Fruit fly (Drosophila melanogaster): ENCODE data around the gene Sirt1.

Sirt1 gene

DNA sequence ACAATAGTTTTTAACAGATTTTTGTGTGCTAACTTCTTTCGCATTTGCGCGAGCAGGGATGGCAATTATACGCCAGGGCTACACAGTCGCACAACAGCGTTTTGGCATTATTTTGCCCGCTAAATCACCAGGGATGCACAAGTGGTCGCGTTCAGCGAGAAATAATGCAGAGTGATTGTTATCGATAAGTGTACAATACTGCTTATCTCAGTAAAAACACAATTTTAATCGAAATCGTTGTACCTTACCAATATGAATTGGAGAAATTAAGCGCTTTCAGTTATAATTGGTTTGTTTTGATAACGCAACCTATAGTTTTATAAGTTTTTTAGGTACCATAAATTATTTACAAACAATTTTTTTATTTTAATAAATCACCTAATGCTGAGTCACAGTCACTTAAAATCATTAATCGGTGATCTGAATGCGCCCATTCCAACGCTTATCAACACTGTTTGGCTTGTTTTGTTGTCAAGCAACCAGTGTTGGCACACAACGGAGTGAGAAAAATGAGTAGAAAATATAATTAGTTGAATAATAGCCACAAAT, 11.4 kb downstream of the Sirt1 start, which contains the start of the genes Sfmbt and CG5439 (continued):
- TF ChIP-seq CG7987 (GFP tag; optimal IDR thresholded peaks at IDR 0.05) (peak; percentile 15), CG6254 (GFP tag; optimal IDR thresholded peaks at IDR 0.05) (peak; percentile 23), CG1603 (tag; optimal IDR thresholded peaks at IDR 0.05) (no peak), toy (GFP tag; IDR thresholded peaks at IDR 0.05) (no peak), E2f1 (GFP tag; IDR thresholded peaks at IDR 0.05) (peak; percentile 61), onecut (GFP tag; IDR thresholded peaks at IDR 0.05) (peak; percentile 42; the same call in 1 of the 2 replicates), pita (GFP tag; optimal IDR thresholded peaks at IDR 0.05) (no peak), Ravus (GFP tag; IDR thresholded peaks at IDR 0.05) (no peak), nerfin-1 (tag; optimal IDR thresholded peaks at IDR 0.05) (peak; percentile 60), CG7271 (tag; optimal IDR thresholded peaks at IDR 0.05) (no peak), CG6813 (GFP tag; optimal IDR thresholded peaks at IDR 0.05) (no peak), MESR4 (GFP tag; optimal IDR thresholded peaks at IDR 0.05) (no peak), CG11093 (GFP tag; IDR thresholded peaks at IDR 0.05) (peak; percentile 43; the same call in 1 of the 3 replicates), CG43689 (GFP tag; IDR thresholded peaks at IDR 0.05) (no peak), kah (GFP tag; optimal IDR thresholded peaks at IDR 0.05) (no peak), pros (GFP tag; optimal IDR thresholded peaks at IDR 0.05) (no peak), sens (GFP tag) (peak; percentile 97), CG11695 (GFP tag; IDR thresholded peaks at IDR 0.05) (0 out of 3 replicates have a peak, but pooled peaks have one; percentile 20), gt (GFP tag; IDR thresholded peaks at IDR 0.05) (peak; percentile 15; the same call in 1 of the 2 replicates), CHES-1-like (GFP tag; optimal IDR thresholded peaks at IDR 0.05) (peak; percentile 81), emc (GFP tag; optimal IDR thresholded peaks at IDR 0.05) (peak; percentile 62), Dref (GFP tag; IDR thresholded peaks at IDR 0.05) (peak; percentile 81), CG18599 (GFP tag; optimal IDR thresholded peaks at IDR 0.05) (no peak), unc-4 (GFP tag; IDR thresholded peaks at IDR 0.05; ENCODE audit: partially characterized antibody) (peak; percentile 33), CG18619 (GFP tag; optimal IDR thresholded peaks at IDR 0.05) (peak; percentile 75), tup (GFP tag; optimal IDR thresholded peaks at IDR 0.05) (peak; percentile 26), CG1602 (GFP tag; optimal IDR thresholded peaks at IDR 0.05) (peak; percentile 83), CG13287 (GFP tag; IDR thresholded peaks at IDR 0.05; ENCODE audit: partially characterized antibody) (peak; percentile 33; the same call in 1 of the 2 replicates), fru (optimal IDR thresholded peaks at IDR 0.05) (no peak), dan (GFP tag; IDR thresholded peaks at IDR 0.05) (no peak), Dll (GFP tag; IDR thresholded peaks at IDR 0.05; ENCODE audit: partially characterized antibody) (peak; percentile 64; the same call in 3 of the 4 replicates), CG13296 (GFP tag; optimal IDR thresholded peaks at IDR 0.05) (no peak), nom (GFP tag; optimal IDR thresholded peaks at IDR 0.05) (no peak), Gsc (GFP tag; IDR thresholded peaks at IDR 0.05) (peak; percentile 42; the same call in 1 of the 2 replicates), gcm (GFP tag; optimal IDR thresholded peaks at IDR 0.05) (no peak), CG2678 (tag; optimal IDR thresholded peaks at IDR 0.05) (no peak), CG3281 (GFP tag; optimal IDR thresholded peaks at IDR 0.05) (peak; percentile 84), CG12942 (GFP tag; optimal IDR thresholded peaks at IDR 0.05) (peak; percentile 78), H2.0 (GFP tag; IDR thresholded peaks at IDR 0.05) (peak; percentile 38), CG10147 (GFP tag; optimal IDR thresholded peaks at IDR 0.05) (no peak), CrebB (tag; optimal IDR thresholded peaks at IDR 0.05) (no peak), PHDP (tag; optimal IDR thresholded peaks at IDR 0.05) (no peak), maf-S (GFP tag; optimal IDR thresholded peaks at IDR 0.05) (peak; percentile 75), C15 (GFP tag; IDR thresholded peaks at IDR 0.05) (no peak), jigr1 (GFP tag; IDR thresholded peaks at IDR 0.05) (peak; percentile 45; the same call in 1 of the 3 replicates), CG17385 (GFP tag; optimal IDR thresholded peaks at IDR 0.05) (no peak), Fer2 (tag; optimal IDR thresholded peaks at IDR 0.05) (peak; percentile 57), fd102C (GFP tag; optimal IDR thresholded peaks at IDR 0.05) (no peak), Sin3A (optimal IDR thresholded peaks at IDR 0.05) (peak; percentile 96), wdn (GFP tag; IDR thresholded peaks at IDR 0.05) (0 out of 2 replicates have a peak, but pooled peaks have one; percentile 38)

All from whole organism, embryonic.